Fruit fly (Drosophila melanogaster) whole organism, pupa: ENCODE data around the gene Pvf3.

Source experiments
- CG10348 ChIP-seq: fragments of 200-800 bp; sonication (Bioruptor generic); IDR thresholded peaks from 2 replicates; pipeline ENCODE4 v1.3.6; 2022; ENCODE audit warnings: missing biosample characterization, missing genetic modification characterization
- CG12605 ChIP-seq: fragments of 200-800 bp; sonication (Bioruptor generic); IDR thresholded peaks from 2 replicates; pipeline ENCODE4 v1.3.6; 2022; ENCODE audit warnings: missing biosample characterization, missing genetic modification characterization
- CG13204 ChIP-seq: fragments of 200-800 bp; sonication (Bioruptor generic); optimal IDR thresholded peaks from 2 replicates; lab custom pipeline; 2018; ENCODE audit warnings: missing biosample characterization, mild to moderate bottlenecking, missing genetic modification characterization, moderate library complexity
- CG14655 ChIP-seq: fragments of 200-800 bp; sonication (Bioruptor generic); optimal IDR thresholded peaks from 3 replicates; lab custom pipeline; 2017; ENCODE audit warnings: mild to moderate bottlenecking, missing biosample characterization, missing genetic modification reagents, missing genetic modification characterization
- CG15710 ChIP-seq: fragments of 200-800 bp; sonication (Bioruptor generic); optimal IDR thresholded peaks from 2 replicates; lab custom pipeline; 2018; ENCODE audit warnings: missing biosample characterization, mild to moderate bottlenecking, missing genetic modification characterization, moderate library complexity
- CG17806 ChIP-seq: fragments of 200-800 bp; sonication (Bioruptor generic); optimal IDR thresholded peaks from 2 replicates; lab custom pipeline; 2018; ENCODE audit warnings: missing biosample characterization, mild to moderate bottlenecking, missing genetic modification characterization, moderate library complexity
- CG32121 ChIP-seq: fragments of 200-800 bp; sonication (Bioruptor generic); IDR thresholded peaks from 2 replicates; pipeline ENCODE4 v1.3.6; 2022; ENCODE audit warnings: missing biosample characterization, missing genetic modification characterization
- CG34367 ChIP-seq: fragments of 200-800 bp; sonication (Bioruptor generic); optimal IDR thresholded peaks from 2 replicates; lab custom pipeline; 2018; ENCODE audit warnings: missing biosample characterization, mild to moderate bottlenecking, missing genetic modification characterization
- CG4496 ChIP-seq: fragments of 200-800 bp; sonication (Bioruptor generic); IDR thresholded peaks from 3 replicates; pipeline ENCODE4 v1.3.6; 2022; ENCODE audit warnings: missing biosample characterization, missing genetic modification characterization
- CG8159 ChIP-seq: fragments of 200-800 bp; sonication (Bioruptor generic); optimal IDR thresholded peaks from 3 replicates; lab custom pipeline; 2018; ENCODE audit warnings: missing biosample characterization, mild to moderate bottlenecking, missing genetic modification characterization, moderate library complexity
- CG8301 ChIP-seq: fragments of 200-800 bp; sonication (Bioruptor generic); optimal IDR thresholded peaks from 2 replicates; lab custom pipeline; 2018; ENCODE audit warnings: missing biosample characterization, mild to moderate bottlenecking, missing genetic modification characterization
- CG9948 ChIP-seq: fragments of 200-800 bp; sonication (Bioruptor generic); optimal IDR thresholded peaks from 2 replicates; lab custom pipeline; 2018; ENCODE audit warnings: missing biosample characterization, mild to moderate bottlenecking, missing genetic modification characterization, moderate library complexity
- D1 ChIP-seq: fragments of 200-800 bp; sonication (Bioruptor generic); optimal IDR thresholded peaks from 2 replicates; lab custom pipeline; 2018; ENCODE audit warnings: missing biosample characterization, mild to moderate bottlenecking, missing genetic modification characterization, moderate library complexity
- EcR ChIP-seq: fragments of 200-800 bp; sonication (Bioruptor generic); optimal IDR thresholded peaks from 3 replicates; lab custom pipeline; 2019; ENCODE audit warnings: missing biosample characterization, missing genetic modification characterization, mild to moderate bottlenecking, moderate library complexity, missing genetic modification reagents
- Ets98B ChIP-seq: fragments of 200-800 bp; sonication (Bioruptor generic); IDR thresholded peaks from 2 replicates; pipeline ENCODE4 v1.3.6; 2022; ENCODE audit warnings: missing biosample characterization, missing genetic modification characterization
- Pif1A ChIP-seq: fragments of 200-800 bp; sonication (Bioruptor generic); optimal IDR thresholded peaks from 3 replicates; lab custom pipeline; 2016; ENCODE audit warnings: missing biosample characterization, missing genetic modification characterization
- Pif1B ChIP-seq: fragments of 200-800 bp; sonication (Bioruptor generic); optimal IDR thresholded peaks from 3 replicates; lab custom pipeline; 2016; ENCODE audit warnings: missing biosample characterization, missing genetic modification characterization
- Snoo ChIP-seq: fragments of 200-800 bp; sonication (Bioruptor generic); optimal IDR thresholded peaks from 3 replicates; lab custom pipeline; 2017; ENCODE audit warnings: missing biosample characterization, mild to moderate bottlenecking, missing genetic modification characterization, inconsistent platforms
- fd96Ca ChIP-seq: fragments of 200-800 bp; sonication (Bioruptor generic); IDR thresholded peaks from 3 replicates; pipeline ENCODE4 v1.3.6; 2022; ENCODE audit warnings: missing biosample characterization, missing genetic modification characterization
- gl ChIP-seq: fragments of 200-800 bp; sonication (Bioruptor generic); optimal IDR thresholded peaks from 2 replicates; lab custom pipeline; 2018; ENCODE audit warnings: missing biosample characterization, mild to moderate bottlenecking, missing genetic modification characterization
- rn ChIP-seq: fragments of 200-800 bp; sonication (Bioruptor generic); IDR thresholded peaks from 2 replicates; pipeline ENCODE4 v1.3.6; 2022; ENCODE audit warnings: missing biosample characterization, missing genetic modification characterization

The Pvf3 gene

DNA sequence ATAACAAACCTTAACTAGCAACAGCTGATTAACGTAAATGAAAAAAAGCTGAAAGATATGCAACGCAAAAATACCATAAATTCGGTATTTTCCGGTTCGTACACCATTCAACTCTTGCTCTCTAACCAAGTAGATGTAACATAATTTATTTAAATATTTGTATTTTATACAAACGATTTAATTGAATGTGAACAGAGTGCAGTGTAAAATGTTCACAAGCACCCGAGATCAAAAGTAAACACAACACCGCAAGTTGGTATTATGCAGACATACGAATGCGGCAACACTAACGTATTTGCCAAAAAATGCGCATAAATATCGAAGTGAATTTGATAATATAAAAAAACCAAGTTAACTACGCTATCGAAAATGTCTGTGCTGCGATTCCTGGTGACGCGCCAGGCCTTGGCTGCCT lies 24.5 kb upstream of the Pvf3 start, which contains the start of gene MICU1:
Gene MICU1 (plus strand): TSS at position 257 of the 415 bp plus-strand sequence.
- no peak for TF ChIP-seq rn
- no peak for TF ChIP-seq Snoo
- no peak for TF ChIP-seq CG17806 (tag; lab: Kevin White, UChicago)
- TF ChIP-seq gl (tag; lab: Kevin White, UChicago) = no peak
- TF ChIP-seq fd96Ca (GFP tag; lab: Robert Waterston, UW) = 0 out of 3 replicates have a peak, but pooled peaks have one; percentile 15
- TF ChIP-seq CG15710 (tag; lab: Kevin White, UChicago) = peak; percentile 19
- TF ChIP-seq D1 (tag; lab: Kevin White, UChicago) = no peak
- TF ChIP-seq Pif1B (GFP tag; lab: Kevin White, UChicago) = no peak

- no peak for TF ChIP-seq CG10348
- TF ChIP-seq Ets98B (GFP tag; lab: Robert Waterston, UW) = no peak
- no peak for TF ChIP-seq fd96Ca (GFP tag; lab: Robert Waterston, UW)
- no peak for TF ChIP-seq CG9948 (tag; lab: Kevin White, UChicago)
- peak; percentile 58; the same call in 1 of the 3 replicates for TF ChIP-seq CG4496 (GFP tag; lab: Robert Waterston, UW)
- no peak for TF ChIP-seq CG34367
- TF ChIP-seq, all 21 proteins: peak for 1
These were observed 21.8 kb upstream of the Pvf3 start for dm6 chr2L:7179276-7179675.

dm6 chr2L:7175786-7176185 lies 18.3 kb upstream of the Pvf3 start:
- TF ChIP-seq Pif1B (GFP tag; lab: Kevin White, UChicago) (peak; percentile 35), CG13204 (GFP tag; lab: Kevin White, UChicago) (no peak), CG9948 (tag; lab: Kevin White, UChicago) (peak; percentile 22), EcR (peak; percentile 5), CG17806 (tag; lab: Kevin White, UChicago) (no peak), CG12605 (0 out of 2 replicates have a peak, but pooled peaks have one; percentile 12), CG4496 (GFP tag; lab: Robert Waterston, UW) (peak; percentile 83)
- TF ChIP-seq, all 21 proteins: peak for 5

dm6 chr2L:7174351-7174750 lies 16.9 kb upstream of the Pvf3 start:
- TF ChIP-seq EcR (peak; percentile 91), CG32121 (no peak)

DNA sequence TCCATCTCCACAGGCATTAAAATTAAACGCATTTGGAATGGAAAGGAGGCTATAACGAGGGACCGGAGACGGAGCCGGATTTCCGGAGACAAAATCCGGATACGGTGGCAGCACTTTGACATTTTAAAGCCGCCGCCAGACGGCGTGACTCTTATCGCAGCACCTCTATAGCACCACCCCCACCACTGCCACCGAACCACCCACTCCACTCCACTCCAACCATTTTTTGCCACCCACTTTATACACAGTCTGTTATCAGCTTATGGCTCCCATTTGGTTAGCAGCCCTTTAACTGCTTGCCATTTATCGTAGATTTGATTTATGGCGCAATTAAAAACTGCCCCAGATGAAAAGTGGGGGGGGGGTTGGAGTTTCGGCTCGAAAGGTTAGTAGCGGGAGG lies 11.5 kb upstream of the Pvf3 start:
- TF ChIP-seq D1 (tag; lab: Kevin White, UChicago) (no peak), Pif1B (GFP tag; lab: Kevin White, UChicago) (no peak), CG32121 (no peak), CG12605 (no peak), CG10348 (no peak), CG8301 (no peak), Snoo (no peak), CG14655 (GFP tag; lab: Kevin White, UChicago) (no peak), CG8159 (tag; lab: Kevin White, UChicago) (no peak), CG15710 (tag; lab: Kevin White, UChicago) (no peak), gl (tag; lab: Kevin White, UChicago) (no peak), rn (no peak), CG34367 (no peak), CG9948 (tag; lab: Kevin White, UChicago) (no peak), CG17806 (tag; lab: Kevin White, UChicago) (no peak), Pif1A (no peak), Ets98B (GFP tag; lab: Robert Waterston, UW) (no peak), CG4496 (GFP tag; lab: Robert Waterston, UW) (no peak), fd96Ca (GFP tag; lab: Robert Waterston, UW) (no peak), EcR (no peak)

dm6 chr2L:7165832-7166231 lies 8.3 kb upstream of the Pvf3 start:
- TF ChIP-seq CG4496 (GFP tag; lab: Robert Waterston, UW) = 0 out of 3 replicates have a peak, but pooled peaks have one; percentile 16
- no peak for TF ChIP-seq Pif1A

- TF ChIP-seq gl (tag; lab: Kevin White, UChicago) = no peak
- no peak for TF ChIP-seq Pif1A
- TF ChIP-seq CG9948 (tag; lab: Kevin White, UChicago) = no peak
- TF ChIP-seq CG32121 = no peak
- no peak for TF ChIP-seq fd96Ca (GFP tag; lab: Robert Waterston, UW)
- TF ChIP-seq Pif1B (GFP tag; lab: Kevin White, UChicago) = no peak
- no peak for TF ChIP-seq CG8159 (tag; lab: Kevin White, UChicago)
- no peak for TF ChIP-seq CG8301
- TF ChIP-seq Snoo = no peak
These were observed 1.3 kb upstream of the Pvf3 start for dm6 chr2L:7158798-7159197.
